Fruit fly (Drosophila melanogaster) whole organism, adult: Measurements from ENCODE around the gene CHMP2B.

ENCODE experiments used
- CG11617 ChIP-seq: fragments of 200-800 bp; sonication (Bioruptor generic); optimal IDR thresholded peaks from 2 replicates; lab custom pipeline; 2017; ENCODE audit warnings: mild to moderate bottlenecking, missing biosample characterization, missing genetic modification reagents, missing genetic modification characterization
- CG12768 ChIP-seq: fragments of 200-800 bp; sonication (Bioruptor generic); optimal IDR thresholded peaks from 2 replicates; lab custom pipeline; 2017; ENCODE audit warnings: missing biosample characterization, missing genetic modification characterization, mild to moderate bottlenecking, moderate library complexity, missing genetic modification reagents
- CG14711 ChIP-seq: fragments of 200-800 bp; sonication (Bioruptor generic); optimal IDR thresholded peaks from 2 replicates; lab custom pipeline; 2018; ENCODE audit warnings: missing biosample characterization, mild to moderate bottlenecking, missing genetic modification characterization, moderate library complexity
- CG1620 ChIP-seq: fragments of 200-800 bp; sonication (Bioruptor generic); optimal IDR thresholded peaks from 2 replicates; lab custom pipeline; 2016; ENCODE audit warnings: missing biosample characterization, missing genetic modification characterization
- CG33017 ChIP-seq: fragments of 200-800 bp; sonication (Bioruptor generic); optimal IDR thresholded peaks from 2 replicates; lab custom pipeline; 2018; ENCODE audit warnings: missing biosample characterization, mild to moderate bottlenecking, missing genetic modification characterization, moderate library complexity
- CG5204 ChIP-seq: fragments of 200-800 bp; sonication (Bioruptor generic); optimal IDR thresholded peaks from 2 replicates; lab custom pipeline; 2016; ENCODE audit warnings: missing biosample characterization, missing genetic modification characterization
- CG7045 ChIP-seq: fragments of 200-800 bp; sonication (Bioruptor generic); optimal IDR thresholded peaks from 2 replicates; lab custom pipeline; 2017; ENCODE audit warnings: missing biosample characterization, mild to moderate bottlenecking, missing genetic modification characterization
- CG7101 ChIP-seq: fragments of 200-800 bp; sonication (Bioruptor generic); optimal IDR thresholded peaks from 2 replicates; lab custom pipeline; 2018; ENCODE audit warnings: missing biosample characterization, mild to moderate bottlenecking, missing genetic modification characterization, moderate library complexity
- Clk ChIP-seq: fragments of 200-800 bp; sonication (Bioruptor generic); optimal IDR thresholded peaks from 2 replicates; lab custom pipeline; 2017; ENCODE audit warnings: missing biosample characterization, missing genetic modification characterization
- Crg-1 ChIP-seq: fragments of 200-800 bp; sonication (Bioruptor generic); optimal IDR thresholded peaks from 2 replicates; lab custom pipeline; 2016; ENCODE audit warnings: missing biosample characterization, missing genetic modification characterization
- Hr96 ChIP-seq: fragments of 200-800 bp; sonication (Bioruptor generic); optimal IDR thresholded peaks from 2 replicates; lab custom pipeline; 2016; ENCODE audit warnings: missing biosample characterization, missing genetic modification characterization
- Mnt ChIP-seq: fragments of 200-800 bp; sonication (Bioruptor generic); optimal IDR thresholded peaks from 2 replicates; lab custom pipeline; 2016; ENCODE audit warnings: missing biosample characterization, mild to moderate bottlenecking, missing genetic modification characterization
- bab1 ChIP-seq: fragments of 200-800 bp; sonication (Bioruptor generic); optimal IDR thresholded peaks from 3 replicates; lab custom pipeline; 2019; ENCODE audit warnings: missing biosample characterization, mild to moderate bottlenecking, missing genetic modification characterization, moderate library complexity
- cic ChIP-seq: fragments of 200-800 bp; sonication (Bioruptor generic); optimal IDR thresholded peaks from 2 replicates; lab custom pipeline; 2017; ENCODE audit warnings: missing biosample characterization, mild to moderate bottlenecking, missing genetic modification characterization, moderate library complexity
- cnc ChIP-seq, 2 experiments: fragments of >200 bp; optimal IDR thresholded peaks; 2 replicates each; lab custom pipeline; 2017
- kay ChIP-seq: fragments of 200-800 bp; sonication (Bioruptor generic); peaks from one replicate; lab custom pipeline; 2016; ENCODE audit warnings: missing biosample characterization, missing genetic modification characterization, borderline replicate concordance
- ovo ChIP-seq: fragments of 200-800 bp; sonication (Bioruptor generic); optimal IDR thresholded peaks from 2 replicates; lab custom pipeline; 2016; ENCODE audit warnings: missing biosample characterization, missing genetic modification characterization
- pad ChIP-seq: fragments of 200-800 bp; sonication (Bioruptor generic); optimal IDR thresholded peaks from 3 replicates; lab custom pipeline; 2017; ENCODE audit warnings: missing biosample characterization, missing genetic modification characterization, mild to moderate bottlenecking, moderate library complexity, missing genetic modification reagents
- tj ChIP-seq: fragments of 200-800 bp; sonication (Bioruptor generic); optimal IDR thresholded peaks from 3 replicates; lab custom pipeline; 2017; ENCODE audit warnings: missing biosample characterization, mild to moderate bottlenecking, missing genetic modification characterization, moderate library complexity
- toe ChIP-seq: fragments of 200-800 bp; sonication (Bioruptor generic); optimal IDR thresholded peaks from 2 replicates; lab custom pipeline; 2016; ENCODE audit warnings: missing biosample characterization, missing genetic modification characterization

The CHMP2B gene

DNA sequence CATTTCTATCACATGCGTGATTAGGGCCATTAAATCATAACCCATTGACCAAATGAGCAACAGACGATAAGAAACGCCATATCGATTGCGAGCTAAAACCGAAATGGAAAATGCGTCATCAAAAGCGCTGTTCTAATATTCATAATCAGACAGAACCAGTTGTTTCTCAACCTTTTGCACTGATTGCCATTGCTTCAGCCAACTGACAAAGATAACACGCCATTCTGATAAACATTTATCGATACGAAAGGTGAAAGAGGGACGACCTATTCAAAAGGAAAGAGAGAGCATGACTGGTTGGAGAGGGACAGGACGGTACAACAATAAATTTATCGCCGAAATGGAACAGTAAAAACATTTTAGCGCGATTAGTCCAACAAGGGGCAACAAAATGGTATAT, 37.4 kb downstream of the CHMP2B start:
- peak; percentile 25 for TF ChIP-seq cic (GFP tag; lab: Kevin White, UChicago)
- no peak for TF ChIP-seq CG7045 (GFP tag; lab: Kevin White, UChicago)
- no peak for TF ChIP-seq Mnt

DNA sequence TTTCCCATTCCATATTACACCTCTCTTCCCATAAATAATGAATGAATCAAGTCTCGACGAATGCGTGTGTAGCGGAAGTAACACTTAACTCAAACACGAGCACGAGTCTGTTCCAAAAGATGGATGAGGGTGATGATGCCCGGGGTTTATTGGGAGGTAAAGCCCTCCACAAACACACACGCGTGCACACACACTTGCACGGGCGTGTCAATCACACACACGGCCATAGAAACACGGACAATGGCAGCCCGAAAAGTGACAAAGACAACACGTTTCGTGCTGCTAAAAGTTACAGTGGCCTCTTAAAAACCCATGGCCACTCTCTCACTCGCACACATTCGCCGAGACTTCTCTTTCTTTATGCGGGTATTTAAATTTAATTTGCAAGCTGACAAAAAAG, 39.5 kb downstream of the CHMP2B start:
- TF ChIP-seq CG1620 (GFP tag; lab: Kevin White, UChicago) = no peak

DNA sequence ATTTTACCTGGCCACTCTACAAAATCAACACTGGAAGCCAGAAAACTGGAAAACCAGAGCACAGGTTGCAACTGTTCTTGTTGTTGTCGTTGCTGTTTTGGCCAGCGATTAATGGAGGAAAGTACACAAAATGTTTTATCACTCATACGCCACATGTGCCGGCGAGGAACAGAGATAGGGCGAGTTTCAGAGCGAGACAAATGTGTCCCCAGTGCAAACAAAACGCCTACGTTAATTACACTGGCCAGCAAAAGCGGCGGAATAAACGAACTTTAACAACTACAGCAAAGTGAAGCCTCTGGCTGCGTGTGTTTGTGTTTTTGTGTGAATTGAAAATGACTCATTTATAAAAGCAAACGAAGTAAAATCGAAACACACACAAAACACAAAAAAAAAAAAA, 40.8 kb downstream of the CHMP2B start:
- no peak for TF ChIP-seq CG11617
- no peak for TF ChIP-seq Clk (GFP tag; lab: Kevin White, UChicago)
- no peak for TF ChIP-seq kay (GFP tag; lab: Kevin White, UChicago)
- no peak for TF ChIP-seq CG7101 (tag; lab: Kevin White, UChicago)
- TF ChIP-seq Hr96 (GFP tag; lab: Kevin White, UChicago) = no peak
- TF ChIP-seq CG7045 (GFP tag; lab: Kevin White, UChicago) = no peak
- no peak for TF ChIP-seq cnc (optimal IDR thresholded peaks at IDR 0.05; lab: Kevin White, UChicago)
- peak; percentile 51 for TF ChIP-seq CG12768 (GFP tag; lab: Kevin White, UChicago)
- no peak for TF ChIP-seq pad (GFP tag; lab: Kevin White, UChicago)
- TF ChIP-seq Mnt = peak; percentile 15
- no peak for TF ChIP-seq CG33017 (tag; lab: Kevin White, UChicago)
- peak; percentile 40 for TF ChIP-seq tj
- TF ChIP-seq CG1620 (GFP tag; lab: Kevin White, UChicago) = no peak
- TF ChIP-seq toe = no peak
- no peak for TF ChIP-seq CG14711
- no peak for TF ChIP-seq Crg-1 (GFP tag; lab: Kevin White, UChicago)
- no peak for TF ChIP-seq bab1 (GFP tag; lab: Kevin White, UChicago)
- peak; percentile 39 for TF ChIP-seq cic (GFP tag; lab: Kevin White, UChicago)
- TF ChIP-seq CG5204 = no peak
- TF ChIP-seq ovo (GFP tag; lab: Kevin White, UChicago) = no peak

DNA sequence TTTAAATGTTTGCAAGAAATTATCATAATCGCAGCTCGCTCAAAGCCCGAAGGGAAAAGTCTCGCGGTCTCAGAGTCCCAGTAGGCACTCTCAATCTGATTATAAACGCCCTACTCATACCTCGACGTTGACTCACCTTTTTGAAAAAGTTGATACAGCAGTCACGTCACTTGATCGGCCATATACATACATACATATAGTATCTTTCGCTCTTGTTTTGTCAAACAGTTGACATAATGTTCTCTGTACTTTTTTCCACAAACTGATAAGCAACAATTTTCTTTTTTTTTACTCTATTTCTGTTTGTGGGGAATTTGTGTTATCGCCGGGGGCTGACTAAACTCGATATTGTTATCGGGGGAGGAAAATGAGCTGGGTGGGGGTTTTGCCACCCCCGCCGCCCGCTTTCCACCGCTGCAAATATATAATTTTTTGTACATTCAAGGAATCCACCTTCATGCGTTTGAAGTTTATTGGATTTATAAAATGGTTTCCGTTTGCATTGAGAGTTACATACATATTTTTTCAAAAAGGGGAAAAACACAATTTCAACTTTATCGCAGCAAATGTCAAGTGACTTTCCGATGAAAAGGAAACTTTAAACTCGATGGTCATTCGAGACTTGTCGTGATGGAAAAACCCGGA, 41.7 kb downstream of the CHMP2B start:
- TF ChIP-seq CG5204 = no peak
- TF ChIP-seq CG14711 = no peak
- no peak for TF ChIP-seq CG33017 (tag; lab: Kevin White, UChicago)
- TF ChIP-seq cic (GFP tag; lab: Kevin White, UChicago) = peak; percentile 59
- TF ChIP-seq CG7101 (tag; lab: Kevin White, UChicago) = peak; percentile 7
- TF ChIP-seq CG11617 = no peak
- TF ChIP-seq CG1620 (GFP tag; lab: Kevin White, UChicago) = no peak
- peak; percentile 79 for TF ChIP-seq kay (GFP tag; lab: Kevin White, UChicago)
- peak; percentile 34 for TF ChIP-seq CG12768 (GFP tag; lab: Kevin White, UChicago)
- no peak for TF ChIP-seq Mnt
- TF ChIP-seq Clk (GFP tag; lab: Kevin White, UChicago) = no peak
- TF ChIP-seq Crg-1 (GFP tag; lab: Kevin White, UChicago) = no peak
- no peak for TF ChIP-seq CG7045 (GFP tag; lab: Kevin White, UChicago)

DNA sequence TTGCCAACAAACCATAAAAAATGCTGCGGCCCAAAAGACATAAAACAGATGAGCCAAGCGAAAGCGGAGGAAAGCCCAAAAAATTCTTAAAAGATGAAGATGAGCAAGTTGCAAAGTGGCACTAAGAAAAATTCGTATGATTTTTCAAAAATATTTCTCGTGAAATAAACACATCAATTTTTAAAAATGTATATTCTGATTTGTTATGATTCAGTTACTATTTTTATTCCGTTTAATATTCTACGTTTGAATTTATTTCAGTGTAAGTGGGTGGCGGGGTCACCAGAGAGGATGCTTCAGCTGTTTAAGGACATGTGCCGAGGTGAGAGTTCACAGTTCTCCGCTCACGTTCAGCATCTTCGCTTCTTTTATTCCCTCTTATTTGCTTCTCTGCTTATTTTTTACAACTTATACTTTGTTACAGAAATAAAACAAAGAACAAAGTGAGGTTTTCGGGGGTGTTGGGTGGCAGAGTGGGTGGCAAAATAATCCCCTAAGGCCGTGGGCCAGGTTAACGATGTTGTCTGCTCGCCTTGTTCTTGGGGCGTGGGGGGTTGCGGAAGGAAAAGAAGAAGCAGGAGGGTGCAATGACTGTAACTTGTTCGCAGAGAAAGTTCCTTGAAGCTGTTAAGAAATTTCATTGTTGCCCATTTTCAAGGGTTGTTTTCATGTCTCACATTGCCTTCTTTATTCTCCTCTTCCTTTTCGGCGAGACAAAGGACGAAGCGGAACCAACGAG, 43.0 kb downstream of the CHMP2B start:
- no peak for TF ChIP-seq toe
- no peak for TF ChIP-seq CG7045 (GFP tag; lab: Kevin White, UChicago)
- TF ChIP-seq CG14711 = no peak
- no peak for TF ChIP-seq pad (GFP tag; lab: Kevin White, UChicago)
- no peak for TF ChIP-seq CG1620 (GFP tag; lab: Kevin White, UChicago)
- TF ChIP-seq tj = no peak
- TF ChIP-seq ovo (GFP tag; lab: Kevin White, UChicago) = no peak
- no peak for TF ChIP-seq kay (GFP tag; lab: Kevin White, UChicago)
- no peak for TF ChIP-seq CG5204
- no peak for TF ChIP-seq Clk (GFP tag; lab: Kevin White, UChicago)
- TF ChIP-seq Crg-1 (GFP tag; lab: Kevin White, UChicago) = no peak
- TF ChIP-seq CG12768 (GFP tag; lab: Kevin White, UChicago) = no peak
- no peak for TF ChIP-seq Mnt
- TF ChIP-seq cic (GFP tag; lab: Kevin White, UChicago) = no peak
- no peak for TF ChIP-seq bab1 (GFP tag; lab: Kevin White, UChicago)
- TF ChIP-seq CG33017 (tag; lab: Kevin White, UChicago) = no peak

DNA sequence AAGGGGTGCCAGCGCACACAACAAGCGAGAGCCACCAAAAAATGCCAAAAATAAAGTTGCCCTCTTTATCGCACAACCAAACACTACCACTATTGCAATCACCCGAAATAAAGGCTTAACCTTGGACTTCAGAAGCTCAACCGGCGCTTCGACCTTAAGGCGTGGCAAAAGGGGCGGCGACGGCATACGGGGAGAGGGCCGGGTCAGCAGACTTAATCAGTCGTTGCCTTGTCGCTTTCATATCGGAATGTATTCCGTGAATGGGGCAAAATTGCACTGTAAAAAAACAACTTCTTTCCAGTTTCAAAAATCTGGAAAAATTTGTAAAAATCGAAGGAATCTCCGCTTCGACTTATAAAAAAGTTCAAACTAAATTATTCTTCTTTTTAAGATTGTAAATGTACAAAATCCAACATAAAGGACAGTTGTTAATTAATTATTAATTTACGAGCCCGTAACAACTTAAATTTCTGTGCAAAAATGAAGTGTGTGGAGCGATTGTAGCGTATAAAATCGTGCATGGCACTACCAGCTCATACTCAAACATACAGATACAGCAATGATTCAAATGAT, 43.7 kb downstream of the CHMP2B start:
- TF ChIP-seq ovo (GFP tag; lab: Kevin White, UChicago) (no peak), CG7045 (GFP tag; lab: Kevin White, UChicago) (no peak), CG5204 (no peak), CG1620 (GFP tag; lab: Kevin White, UChicago) (no peak), tj (no peak), CG33017 (tag; lab: Kevin White, UChicago) (no peak), cnc (optimal IDR thresholded peaks at IDR 0.05; lab: Kevin White, UChicago) (no peak), Mnt (no peak), pad (GFP tag; lab: Kevin White, UChicago) (no peak), Hr96 (GFP tag; lab: Kevin White, UChicago) (no peak), CG14711 (no peak), Crg-1 (GFP tag; lab: Kevin White, UChicago) (no peak), toe (no peak), bab1 (GFP tag; lab: Kevin White, UChicago) (no peak), CG11617 (no peak), CG7101 (tag; lab: Kevin White, UChicago) (no peak), cic (GFP tag; lab: Kevin White, UChicago) (no peak)
